Worm (Caenorhabditis elegans): ENCODE results near the gene C01G10.4.
A peak's percentile ranks its signal among the peaks of the same experiment; 100 is the strongest.

The C01G10.4 gene

DNA sequence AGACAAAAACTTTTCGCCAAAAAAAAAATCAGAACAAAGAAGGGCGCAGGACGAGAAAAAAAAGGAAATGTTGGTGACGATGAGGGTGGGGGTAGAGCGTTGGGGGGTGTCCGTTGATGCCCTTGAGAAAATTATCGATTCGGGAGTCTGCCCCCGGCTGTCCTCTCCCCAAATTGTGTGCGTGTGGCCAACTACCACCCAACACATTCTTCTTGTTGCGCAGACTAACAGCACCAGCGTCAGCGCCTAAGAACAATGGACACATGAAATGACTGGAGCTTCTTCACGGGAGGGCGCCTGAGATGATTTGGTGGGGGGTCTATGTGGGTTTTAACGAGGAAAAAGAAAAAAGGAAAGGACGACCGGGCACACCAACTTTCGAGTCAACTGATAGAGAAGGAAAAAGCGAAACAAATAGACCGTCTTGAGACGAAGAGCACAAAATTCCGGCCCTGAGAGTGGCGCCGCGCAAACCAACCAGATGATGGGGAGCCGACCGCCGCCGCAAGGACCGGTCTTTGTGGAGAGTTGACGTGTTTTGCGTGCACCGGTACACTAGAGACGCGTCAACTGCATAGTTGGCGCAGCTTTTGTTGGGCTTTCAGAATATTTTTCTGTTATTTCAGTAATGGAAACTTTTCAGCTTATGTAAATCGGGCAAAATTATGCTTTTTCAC is 24.3 kb upstream of the C01G10.4 start, which contains the start of gene C25D7.9 (continued):
- TF ChIP-seq nhr-48 (tag; optimal IDR thresholded peaks at IDR 0.05) (no peak), mxl-3 (GFP tag; optimal IDR thresholded peaks at IDR 0.05) (no peak), pha-4 (GFP tag; IDR thresholded peaks at IDR 0.05) (no peak), pha-4 (tag; optimal IDR thresholded peaks at IDR 0.05) (no peak), fkh-10 (GFP tag; optimal IDR thresholded peaks at IDR 0.05) (no peak), tag-97 (GFP tag; IDR thresholded peaks at IDR 0.05) (no peak), lin-29 (GFP tag; IDR thresholded peaks at IDR 0.05) (no peak), nhr-77 (tag; optimal IDR thresholded peaks at IDR 0.05) (peak; percentile 16), fos-1 (tag; optimal IDR thresholded peaks at IDR 0.05) (no peak), lin-15B (tag; optimal IDR thresholded peaks at IDR 0.05) (no peak), hmg-1.1 (GFP tag; IDR thresholded peaks at IDR 0.05) (peak; percentile 40; the same call in 1 of the 2 replicates), nhr-102 (tag; optimal IDR thresholded peaks at IDR 0.05) (no peak), Y48G9A.11 (GFP tag; IDR thresholded peaks at IDR 0.05) (no peak), gei-8 (GFP tag; optimal IDR thresholded peaks at IDR 0.05) (no peak), zfp-2 (tag; optimal IDR thresholded peaks at IDR 0.05) (no peak), lin-39 (tag; optimal IDR thresholded peaks at IDR 0.05) (no peak), ceh-82 (tag; optimal IDR thresholded peaks at IDR 0.05) (no peak), vab-7 (GFP tag; IDR thresholded peaks at IDR 0.05) (no peak), ceh-62 (tag; optimal IDR thresholded peaks at IDR 0.05) (no peak), R02D3.7 (tag; optimal IDR thresholded peaks at IDR 0.05) (no peak), nhr-42 (GFP tag; IDR thresholded peaks at IDR 0.05) (no peak), ctbp-1 (GFP tag; IDR thresholded peaks at IDR 0.05) (no peak), zfp-3 (GFP tag; conservative IDR thresholded peaks at IDR 0.05) (no peak), egl-27 (tag; optimal IDR thresholded peaks at IDR 0.05) (no peak), hlh-30 (tag; optimal IDR thresholded peaks at IDR 0.05; ENCODE audit: insufficient read depth) (no peak), Y105C5A.15 (GFP tag; IDR thresholded peaks at IDR 0.05) (no peak), jun-1 (tag; optimal IDR thresholded peaks at IDR 0.05) (no peak), nhr-10 (tag; optimal IDR thresholded peaks at IDR 0.05) (no peak), unc-39 (tag; optimal IDR thresholded peaks at IDR 0.05) (no peak), mep-1 (tag; optimal IDR thresholded peaks at IDR 0.05) (peak; percentile 28), ceh-44 (GFP tag; IDR thresholded peaks at IDR 0.05) (no peak), nhr-11 (tag; optimal IDR thresholded peaks at IDR 0.05) (no peak), cey-2 (tag; optimal IDR thresholded peaks at IDR 0.05; ENCODE audit: borderline replicate concordance, insufficient read depth) (no peak), lin-38 (GFP tag; IDR thresholded peaks at IDR 0.05) (0 out of 2 replicates have a peak, but pooled peaks have one; percentile 7), nhr-6 (tag; optimal IDR thresholded peaks at IDR 0.05) (peak; percentile 60), daf-19 (GFP tag; conservative IDR thresholded peaks at IDR 0.05) (no peak), hlh-11 (tag; optimal IDR thresholded peaks at IDR 0.05) (peak; percentile 56), ztf-11 (tag; optimal IDR thresholded peaks at IDR 0.05) (no peak), zip-11 (GFP tag; IDR thresholded peaks at IDR 0.05) (no peak), lsy-2 (tag; optimal IDR thresholded peaks at IDR 0.05) (peak in 1 of 2 experiments; percentile 28), ztf-7 (tag; optimal IDR thresholded peaks at IDR 0.05) (no peak), unc-130 (GFP tag; optimal IDR thresholded peaks at IDR 0.05) (no peak)

DNA sequence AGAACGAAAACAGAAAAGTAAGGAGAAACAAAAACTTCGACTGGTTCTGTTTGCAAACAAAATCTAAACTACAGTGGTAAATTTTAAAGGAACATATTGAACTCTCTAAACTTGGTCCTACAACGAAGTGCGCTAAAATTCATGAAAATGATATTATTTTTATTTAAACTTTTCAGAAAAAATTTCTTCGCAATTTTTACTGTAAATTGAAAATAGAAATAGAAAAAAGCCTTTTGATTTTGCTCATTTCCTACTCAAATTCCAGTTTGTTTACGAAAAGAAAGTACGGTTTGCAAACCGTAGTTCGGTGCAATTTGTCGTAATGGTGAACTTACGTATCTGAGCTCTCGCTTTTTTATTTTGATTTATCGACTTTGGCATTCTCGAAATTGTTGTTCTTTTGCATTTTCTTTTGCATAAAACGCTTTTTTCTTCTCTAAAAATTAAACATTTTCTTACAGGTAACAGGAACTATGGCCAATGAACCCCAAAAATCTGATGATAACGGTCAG is 23.6 kb upstream of the C01G10.4 start, which contains the start of gene otub-1:
Gene otub-1, plus strand, starts transcription at position 462 of the 512 bp plus-strand sequence.
- TF ChIP-seq daf-19 (GFP tag; conservative IDR thresholded peaks at IDR 0.05) (no peak), T20F7.1 (GFP tag; optimal IDR thresholded peaks at IDR 0.05) (no peak), egl-27 (tag; optimal IDR thresholded peaks at IDR 0.05) (no peak), daf-16 (GFP tag; optimal IDR thresholded peaks at IDR 0.05) (no peak), daf-16 (tag; optimal IDR thresholded peaks at IDR 0.05) (peak; percentile 1), unc-62 (GFP tag; optimal IDR thresholded peaks at IDR 0.05 in 1 of 2) (peak in 1 of 2 experiments; percentile 47), unc-62 (tag; optimal IDR thresholded peaks at IDR 0.05) (no peak), mep-1 (tag; optimal IDR thresholded peaks at IDR 0.05) (no peak), aha-1 (tag) (peak; percentile 81), pqm-1 (tag; optimal IDR thresholded peaks at IDR 0.05) (no peak), unc-130 (GFP tag; optimal IDR thresholded peaks at IDR 0.05) (peak; percentile 75), nhr-6 (tag; optimal IDR thresholded peaks at IDR 0.05) (no peak), mes-2 (tag; optimal IDR thresholded peaks at IDR 0.05; ENCODE audit: poor library complexity, severe bottlenecking) (no peak), madf-5 (GFP tag; IDR thresholded peaks at IDR 0.05) (no peak), mxl-2 (GFP tag; conservative IDR thresholded peaks at IDR 0.05) (no peak), daf-12 (tag; optimal IDR thresholded peaks at IDR 0.05) (no peak)
